Worm (Caenorhabditis elegans) whole organism, late embryonic: Measurements from ENCODE around the gene ceh-58.
A peak's percentile ranks its signal among the peaks of the same experiment; 100 is the strongest.

Source experiments
- C08G9.2 ChIP-seq: sonication (generic microtip); optimal IDR thresholded peaks from 2 replicates; lab custom pipeline; 2016; ENCODE audit warnings: mild to moderate bottlenecking, missing genetic modification characterization, moderate library complexity, missing compliant biosample characterization
- C38D4.7 ChIP-seq: fragments of 200-800 bp; sonication (Bioruptor generic); optimal IDR thresholded peaks from 2 replicates; lab custom pipeline; 2018; ENCODE audit warnings: mild to moderate bottlenecking, missing genetic modification characterization, moderate library complexity, missing compliant biosample characterization
- K02D7.2 ChIP-seq: sonication (generic microtip); optimal IDR thresholded peaks from 2 replicates; lab custom pipeline; 2017; ENCODE audit warnings: mild to moderate bottlenecking, missing genetic modification characterization, missing compliant biosample characterization
- Y22D7AL.16 ChIP-seq: sonication (generic microtip); optimal IDR thresholded peaks from 2 replicates; lab custom pipeline; 2016; ENCODE audit warnings: missing genetic modification characterization, missing compliant biosample characterization
- ahr-1 ChIP-seq: sonication (generic microtip); optimal IDR thresholded peaks from 2 replicates; lab custom pipeline; 2016; ENCODE audit warnings: missing genetic modification characterization, missing compliant biosample characterization
- ceh-14 ChIP-seq: sonication (generic microtip); optimal IDR thresholded peaks from 2 replicates; lab custom pipeline; 2016; ENCODE audit warnings: missing genotype, missing genetic modification characterization, missing compliant biosample characterization
- ceh-18 ChIP-seq: sonication (generic microtip); optimal IDR thresholded peaks from 2 replicates; lab custom pipeline; 2016; ENCODE audit warnings: missing genetic modification characterization, missing compliant biosample characterization
- ceh-19 ChIP-seq: fragments of 200-800 bp; sonication (Bioruptor generic); optimal IDR thresholded peaks from 2 replicates; lab custom pipeline; 2018; ENCODE audit warnings: mild to moderate bottlenecking, missing genetic modification characterization, missing compliant biosample characterization
- ceh-24 ChIP-seq: sonication (generic microtip); optimal IDR thresholded peaks from 2 replicates; lab custom pipeline; 2016; ENCODE audit warnings: mild to moderate bottlenecking, missing genetic modification characterization, missing compliant biosample characterization
- ceh-30 ChIP-seq: fragments of 150-350 bp; optimal IDR thresholded peaks from 2 replicates; lab custom pipeline; 2014; ENCODE audit warnings: missing biosample characterization, missing genetic modification characterization
- ceh-31 ChIP-seq: sonication (generic microtip); optimal IDR thresholded peaks from 2 replicates; lab custom pipeline; 2016; ENCODE audit warnings: missing genetic modification characterization, missing compliant biosample characterization
- ceh-34 ChIP-seq: sonication (generic microtip); optimal IDR thresholded peaks from 2 replicates; lab custom pipeline; 2016; ENCODE audit warnings: mild to moderate bottlenecking, missing genetic modification characterization, missing compliant biosample characterization
- ceh-45 ChIP-seq: fragments of 200-800 bp; sonication (Bioruptor generic); IDR thresholded peaks from 2 replicates; pipeline ENCODE4 v1.3.6; 2022; ENCODE audit warnings: missing genetic modification reagents, missing genetic modification characterization, missing compliant biosample characterization
- ceh-48 ChIP-seq: sonication (generic microtip); optimal IDR thresholded peaks from 2 replicates; lab custom pipeline; 2016; ENCODE audit warnings: missing genetic modification characterization, inconsistent platforms, missing compliant biosample characterization
- che-1 ChIP-seq: sonication (generic microtip); optimal IDR thresholded peaks from 2 replicates; lab custom pipeline; 2016; ENCODE audit warnings: mild to moderate bottlenecking, missing genetic modification characterization, missing compliant biosample characterization
- dve-1 ChIP-seq: sonication (generic microtip); optimal IDR thresholded peaks from 2 replicates; lab custom pipeline; 2017; ENCODE audit warnings: antibody characterized with exemption, mild to moderate bottlenecking, missing genetic modification characterization, missing compliant biosample characterization
- elt-2 ChIP-seq: sonication (generic microtip); optimal IDR thresholded peaks from 2 replicates; lab custom pipeline; 2016; ENCODE audit warnings: missing genetic modification reagents, missing genetic modification characterization, missing compliant biosample characterization
- elt-4 ChIP-seq: sonication (generic microtip); optimal IDR thresholded peaks from 2 replicates; lab custom pipeline; 2016; ENCODE audit warnings: missing genetic modification characterization, missing compliant biosample characterization
- ets-4 ChIP-seq: sonication (generic microtip); optimal IDR thresholded peaks from 2 replicates; lab custom pipeline; 2016; ENCODE audit warnings: missing genetic modification characterization, missing compliant biosample characterization
- eyg-1 ChIP-seq: sonication (generic microtip); optimal IDR thresholded peaks from 2 replicates; lab custom pipeline; 2016; ENCODE audit warnings: missing genotype, missing genetic modification characterization, missing compliant biosample characterization
- fax-1 ChIP-seq: sonication (generic microtip); optimal IDR thresholded peaks from 2 replicates; lab custom pipeline; 2016; ENCODE audit warnings: missing genotype, missing genetic modification characterization, missing compliant biosample characterization
- fkh-10 ChIP-seq: fragments of 150-350 bp; optimal IDR thresholded peaks from 2 replicates; lab custom pipeline; 2014; ENCODE audit warnings: missing biosample characterization, missing genetic modification reagents, missing genetic modification characterization
- fkh-6 ChIP-seq: sonication (generic microtip); optimal IDR thresholded peaks from 2 replicates; lab custom pipeline; 2016; ENCODE audit warnings: missing genetic modification characterization, missing compliant biosample characterization
- gmeb-2 ChIP-seq: sonication (generic microtip); optimal IDR thresholded peaks from 2 replicates; lab custom pipeline; 2016; ENCODE audit warnings: missing genetic modification characterization, inconsistent platforms, missing compliant biosample characterization
- hlh-15 ChIP-seq: sonication (generic microtip); optimal IDR thresholded peaks from 2 replicates; lab custom pipeline; 2016; ENCODE audit warnings: missing genetic modification characterization, missing compliant biosample characterization
- hlh-30 ChIP-seq: sonication (generic microtip); optimal IDR thresholded peaks from 2 replicates; lab custom pipeline; 2017; ENCODE audit warnings: antibody characterized with exemption, missing genetic modification characterization, missing compliant biosample characterization; ENCODE audit not compliant: insufficient read depth
- hlh-8 ChIP-seq: sonication (generic microtip); optimal IDR thresholded peaks from 2 replicates; lab custom pipeline; 2016; ENCODE audit warnings: missing genotype, missing genetic modification characterization, missing compliant biosample characterization
- lim-6 ChIP-seq: sonication (generic microtip); optimal IDR thresholded peaks from 2 replicates; lab custom pipeline; 2016; ENCODE audit warnings: missing genetic modification characterization, missing compliant biosample characterization
- lin-11 ChIP-seq: fragments of 200-800 bp; sonication (Bioruptor generic); optimal IDR thresholded peaks from 2 replicates; lab custom pipeline; 2018; ENCODE audit warnings: mild to moderate bottlenecking, missing genetic modification characterization, missing compliant biosample characterization
- madf-2 ChIP-seq: sonication (generic microtip); optimal IDR thresholded peaks from 2 replicates; lab custom pipeline; 2017; ENCODE audit warnings: missing genetic modification characterization, missing compliant biosample characterization
- npax-4 ChIP-seq: sonication (generic microtip); optimal IDR thresholded peaks from 2 replicates; lab custom pipeline; 2016; ENCODE audit warnings: missing genetic modification characterization, missing compliant biosample characterization
- pag-3 ChIP-seq: sonication (generic microtip); optimal IDR thresholded peaks from 2 replicates; lab custom pipeline; 2016; ENCODE audit warnings: missing compliant biosample characterization, missing genetic modification characterization, borderline replicate concordance
- pat-9 ChIP-seq: fragments of 200-800 bp; sonication (Bioruptor generic); optimal IDR thresholded peaks from 2 replicates; lab custom pipeline; 2018; ENCODE audit warnings: mild to moderate bottlenecking, missing genetic modification characterization, moderate library complexity, missing compliant biosample characterization
- pha-2 ChIP-seq: sonication (generic microtip); optimal IDR thresholded peaks from 2 replicates; lab custom pipeline; 2017; ENCODE audit warnings: mild to moderate bottlenecking, missing genetic modification characterization, missing compliant biosample characterization
- pha-4 ChIP-seq: fragments of 150-350 bp; optimal IDR thresholded peaks from 2 replicates; lab custom pipeline; 2018; ENCODE audit warnings: missing biosample characterization, missing genetic modification reagents, missing genetic modification characterization
- sox-2 ChIP-seq: fragments of 200-800 bp; sonication (Bioruptor generic); IDR thresholded peaks from 2 replicates; pipeline ENCODE4 v1.3.6; 2022; ENCODE audit warnings: missing genetic modification reagents, missing genetic modification characterization, missing compliant biosample characterization
- sox-4 ChIP-seq: sonication (generic microtip); optimal IDR thresholded peaks from 2 replicates; lab custom pipeline; 2017; ENCODE audit warnings: mild to moderate bottlenecking, missing genetic modification characterization, inconsistent platforms, missing compliant biosample characterization
- syd-9 ChIP-seq: sonication (generic microtip); optimal IDR thresholded peaks from 2 replicates; lab custom pipeline; 2016; ENCODE audit warnings: mild to moderate bottlenecking, missing genetic modification characterization, moderate library complexity, missing compliant biosample characterization
- tbx-2 ChIP-seq: sonication (generic microtip); optimal IDR thresholded peaks from 2 replicates; lab custom pipeline; 2016; ENCODE audit warnings: missing genetic modification characterization, missing compliant biosample characterization
- tbx-7 ChIP-seq: sonication (generic microtip); optimal IDR thresholded peaks from 2 replicates; lab custom pipeline; 2016; ENCODE audit warnings: missing genotype, missing genetic modification characterization, missing compliant biosample characterization
- ttx-3 ChIP-seq: sonication (generic microtip); optimal IDR thresholded peaks from 2 replicates; lab custom pipeline; 2016; ENCODE audit warnings: missing genetic modification reagents, missing genetic modification characterization, missing compliant biosample characterization
- unc-86 ChIP-seq: sonication (generic microtip); optimal IDR thresholded peaks from 2 replicates; lab custom pipeline; 2016; ENCODE audit warnings: missing genetic modification characterization, missing compliant biosample characterization
- ztf-16 ChIP-seq: sonication (generic microtip); optimal IDR thresholded peaks from 2 replicates; lab custom pipeline; 2017; ENCODE audit warnings: missing genetic modification characterization, missing compliant biosample characterization

The ceh-58 gene

ce11 chrII:10390250-10390821 is 20.9 kb upstream of the ceh-58 start:
- TF ChIP-seq pag-3 (tag; lab: Kevin White, UChicago) (no peak), madf-2 (tag; lab: Kevin White, UChicago) (no peak), elt-2 (tag; lab: Kevin White, UChicago) (peak; percentile 1), hlh-8 (tag; lab: Kevin White, UChicago) (no peak), sox-2 (GFP tag; lab: Robert Waterston, UW) (no peak), ztf-16 (tag; lab: Kevin White, UChicago) (no peak), gmeb-2 (no peak), ceh-24 (no peak)

- TF ChIP-seq lin-11 = no peak
- TF ChIP-seq tbx-2 (tag; lab: Kevin White, UChicago) = peak; percentile 9
Observed at ce11 chrII:10389776-10390175, 20.4 kb upstream of the ceh-58 start.

ce11 chrII:10389038-10389437 is 19.6 kb upstream of the ceh-58 start:
- no peak for TF ChIP-seq che-1 (tag; lab: Kevin White, UChicago)
- peak; percentile 52 for TF ChIP-seq hlh-30 (tag; lab: Kevin White, UChicago)
- no peak for TF ChIP-seq ceh-34 (tag; lab: Kevin White, UChicago)
- no peak for TF ChIP-seq pha-4 (tag; lab: Kevin White, UChicago)
- TF ChIP-seq hlh-15 (tag; lab: Kevin White, UChicago) = no peak
- peak; percentile 37 for TF ChIP-seq elt-2 (tag; lab: Kevin White, UChicago)
- TF ChIP-seq pha-2 (tag; lab: Kevin White, UChicago) = no peak
- TF ChIP-seq ttx-3 (tag; lab: Kevin White, UChicago) = no peak
- no peak for TF ChIP-seq pat-9 (tag; lab: Kevin White, UChicago)
- TF ChIP-seq lin-11 = no peak
- TF ChIP-seq lim-6 (tag; lab: Kevin White, UChicago) = no peak
- no peak for TF ChIP-seq C38D4.7 (GFP tag; lab: Kevin White, UChicago)
- TF ChIP-seq tbx-7 (tag; lab: Kevin White, UChicago) = no peak
- no peak for TF ChIP-seq npax-4 (tag; lab: Kevin White, UChicago)
- TF ChIP-seq fkh-10 (GFP tag; lab: Kevin White, UChicago) = no peak

- TF ChIP-seq fkh-6 (tag; lab: Kevin White, UChicago) (peak; percentile 0), fax-1 (tag; lab: Kevin White, UChicago) (peak; percentile 63), sox-4 (tag; lab: Kevin White, UChicago) (peak; percentile 50), ceh-31 (tag; lab: Kevin White, UChicago) (peak; percentile 56), ceh-18 (tag; lab: Kevin White, UChicago) (peak; percentile 16), unc-86 (no peak), C38D4.7 (GFP tag; lab: Kevin White, UChicago) (peak; percentile 50), ceh-24 (no peak), hlh-15 (tag; lab: Kevin White, UChicago) (no peak), Y22D7AL.16 (tag; lab: Kevin White, UChicago) (peak; percentile 50), syd-9 (tag; lab: Kevin White, UChicago) (no peak), hlh-30 (tag; lab: Kevin White, UChicago) (peak; percentile 33), K02D7.2 (peak; percentile 1), pha-2 (tag; lab: Kevin White, UChicago) (peak; percentile 61), C08G9.2 (tag; lab: Kevin White, UChicago) (peak; percentile 36), dve-1 (peak; percentile 16), elt-4 (tag; lab: Kevin White, UChicago) (no peak), madf-2 (tag; lab: Kevin White, UChicago) (peak; percentile 34), ceh-34 (tag; lab: Kevin White, UChicago) (peak; percentile 59), ttx-3 (tag; lab: Kevin White, UChicago) (peak; percentile 80), eyg-1 (tag; lab: Kevin White, UChicago) (peak; percentile 12), ceh-19 (peak; percentile 55), ceh-30 (tag; lab: Kevin White, UChicago) (no peak), tbx-2 (tag; lab: Kevin White, UChicago) (peak; percentile 96), ets-4 (tag; lab: Kevin White, UChicago) (no peak), ahr-1 (peak; percentile 46), ceh-14 (tag; lab: Kevin White, UChicago) (peak; percentile 70), sox-2 (GFP tag; lab: Robert Waterston, UW) (peak; percentile 19; the same call in 1 of the 2 replicates), che-1 (tag; lab: Kevin White, UChicago) (peak; percentile 60), ceh-45 (peak; percentile 53; the same call in 1 of the 2 replicates), ceh-48 (tag; lab: Kevin White, UChicago) (peak; percentile 31)
Observed at ce11 chrII:10388041-10388706, 18.8 kb upstream of the ceh-58 start.
